Fruit fly (Drosophila melanogaster): ENCODE data around the gene uif.

The uif gene

dm6 chr2L:6971597-6972036, 38.5 kb downstream of the uif start, which contains the start of gene snRNP-U1-70K:
Gene snRNP-U1-70K (minus strand): TSS chr2L:6971737.
- TF ChIP-seq rn (GFP tag; IDR thresholded peaks at IDR 0.05): no peak
- TF ChIP-seq CG8159 (tag; optimal IDR thresholded peaks at IDR 0.05): no peak
- no peak for TF ChIP-seq EcR (GFP tag; optimal IDR thresholded peaks at IDR 0.05)
- TF ChIP-seq Snoo (tag; optimal IDR thresholded peaks at IDR 0.05): no peak
- no peak for TF ChIP-seq Ets98B (GFP tag; IDR thresholded peaks at IDR 0.05)
- no peak for TF ChIP-seq CG4496 (GFP tag; IDR thresholded peaks at IDR 0.05)
- no peak for TF ChIP-seq CG10348 (GFP tag; IDR thresholded peaks at IDR 0.05)
- TF ChIP-seq CG15710 (tag; optimal IDR thresholded peaks at IDR 0.05): no peak
- TF ChIP-seq CG12605 (GFP tag; IDR thresholded peaks at IDR 0.05): no peak
- no peak for TF ChIP-seq Pif1A (GFP tag; optimal IDR thresholded peaks at IDR 0.05)
- TF ChIP-seq Pif1B (GFP tag; optimal IDR thresholded peaks at IDR 0.05): no peak
- no peak for TF ChIP-seq fd96Ca (GFP tag; IDR thresholded peaks at IDR 0.05)
- no peak for TF ChIP-seq CG9948 (tag; optimal IDR thresholded peaks at IDR 0.05)
- no peak for TF ChIP-seq CG34367 (tag; optimal IDR thresholded peaks at IDR 0.05)
- no peak for TF ChIP-seq CG13204 (GFP tag; optimal IDR thresholded peaks at IDR 0.05)

dm6 chr2L:6970813-6971212, 39.3 kb downstream of the uif start:
- TF ChIP-seq Ets98B (GFP tag; IDR thresholded peaks at IDR 0.05) (no peak), CG12605 (GFP tag; IDR thresholded peaks at IDR 0.05) (no peak), CG4496 (GFP tag; IDR thresholded peaks at IDR 0.05) (no peak)

dm6 chr2L:6968013-6968517, 42.1 kb downstream of the uif start:
- TF ChIP-seq CG34367 (tag; optimal IDR thresholded peaks at IDR 0.05) (no peak), Pif1A (GFP tag; optimal IDR thresholded peaks at IDR 0.05) (no peak), CG9948 (tag; optimal IDR thresholded peaks at IDR 0.05) (no peak), CG17806 (tag; optimal IDR thresholded peaks at IDR 0.05) (peak; percentile 42), CG8159 (tag; optimal IDR thresholded peaks at IDR 0.05) (peak; percentile 32), CG13204 (GFP tag; optimal IDR thresholded peaks at IDR 0.05) (no peak), Snoo (tag; optimal IDR thresholded peaks at IDR 0.05) (peak; percentile 22), CG32121 (GFP tag; IDR thresholded peaks at IDR 0.05) (no peak), CG10348 (GFP tag; IDR thresholded peaks at IDR 0.05) (no peak), CG4496 (GFP tag; IDR thresholded peaks at IDR 0.05) (peak; percentile 36; the same call in 1 of the 3 replicates), rn (GFP tag; IDR thresholded peaks at IDR 0.05) (0 out of 2 replicates have a peak, but pooled peaks have one; percentile 11), Pif1B (GFP tag; optimal IDR thresholded peaks at IDR 0.05) (no peak), CG8301 (tag; optimal IDR thresholded peaks at IDR 0.05) (no peak), D1 (tag; optimal IDR thresholded peaks at IDR 0.05) (no peak), EcR (GFP tag; optimal IDR thresholded peaks at IDR 0.05) (no peak), CG14655 (GFP tag; optimal IDR thresholded peaks at IDR 0.05) (no peak), CG15710 (tag; optimal IDR thresholded peaks at IDR 0.05) (no peak), Ets98B (GFP tag; IDR thresholded peaks at IDR 0.05) (peak; percentile 48), gl (tag; optimal IDR thresholded peaks at IDR 0.05) (no peak), CG12605 (GFP tag; IDR thresholded peaks at IDR 0.05) (peak; percentile 32; the same call in 1 of the 2 replicates), fd96Ca (GFP tag; IDR thresholded peaks at IDR 0.05) (no peak)

dm6 chr2L:6967422-6968012, 42.6 kb downstream of the uif start, which contains the start of gene Sumo:
Gene Sumo (minus strand): TSS chr2L:6967644.
- no peak for TF ChIP-seq fd96Ca (GFP tag; IDR thresholded peaks at IDR 0.05)
- peak; percentile 5; the same call in 1 of the 2 replicates for TF ChIP-seq Ets98B (GFP tag; IDR thresholded peaks at IDR 0.05)
- TF ChIP-seq CG15710 (tag; optimal IDR thresholded peaks at IDR 0.05): peak; percentile 6

dm6 chr2L:6966309-6966708, 43.9 kb downstream of the uif start:
- TF ChIP-seq CG10348 (GFP tag; IDR thresholded peaks at IDR 0.05) (no peak), CG4496 (GFP tag; IDR thresholded peaks at IDR 0.05) (0 out of 3 replicates have a peak, but pooled peaks have one; percentile 12), EcR (GFP tag; optimal IDR thresholded peaks at IDR 0.05) (peak; percentile 23)

dm6 chr2L:6964632-6965031, 45.5 kb downstream of the uif start:
- TF ChIP-seq CG17806 (tag; optimal IDR thresholded peaks at IDR 0.05) (no peak), CG14655 (GFP tag; optimal IDR thresholded peaks at IDR 0.05) (no peak), CG9948 (tag; optimal IDR thresholded peaks at IDR 0.05) (no peak), gl (tag; optimal IDR thresholded peaks at IDR 0.05) (no peak), Pif1B (GFP tag; optimal IDR thresholded peaks at IDR 0.05) (no peak), D1 (tag; optimal IDR thresholded peaks at IDR 0.05) (no peak), CG10348 (GFP tag; IDR thresholded peaks at IDR 0.05) (no peak)

- TF ChIP-seq CG8301 (tag; optimal IDR thresholded peaks at IDR 0.05): no peak
- no peak for TF ChIP-seq D1 (tag; optimal IDR thresholded peaks at IDR 0.05)
- no peak for TF ChIP-seq gl (tag; optimal IDR thresholded peaks at IDR 0.05)
- no peak for TF ChIP-seq fd96Ca (GFP tag; IDR thresholded peaks at IDR 0.05)
- no peak for TF ChIP-seq Pif1B (GFP tag; optimal IDR thresholded peaks at IDR 0.05)
- TF ChIP-seq CG12605 (GFP tag; IDR thresholded peaks at IDR 0.05): peak; percentile 25; the same call in 1 of the 2 replicates
- peak; percentile 64 for TF ChIP-seq CG9948 (tag; optimal IDR thresholded peaks at IDR 0.05)
- TF ChIP-seq Snoo (tag; optimal IDR thresholded peaks at IDR 0.05): peak; percentile 48
- TF ChIP-seq CG8159 (tag; optimal IDR thresholded peaks at IDR 0.05): peak; percentile 74
- TF ChIP-seq EcR (GFP tag; optimal IDR thresholded peaks at IDR 0.05): no peak
- TF ChIP-seq Pif1A (GFP tag; optimal IDR thresholded peaks at IDR 0.05): no peak
- TF ChIP-seq CG10348 (GFP tag; IDR thresholded peaks at IDR 0.05): no peak
- no peak; the same call in 1 of the 2 replicates for TF ChIP-seq CG32121 (GFP tag; IDR thresholded peaks at IDR 0.05)
- peak; percentile 33; the same call in 1 of the 2 replicates for TF ChIP-seq Ets98B (GFP tag; IDR thresholded peaks at IDR 0.05)
- peak; percentile 38 for TF ChIP-seq CG34367 (tag; optimal IDR thresholded peaks at IDR 0.05)
- TF ChIP-seq CG4496 (GFP tag; IDR thresholded peaks at IDR 0.05): peak; percentile 35; the same call in 2 of the 3 replicates
- peak; percentile 66 for TF ChIP-seq CG15710 (tag; optimal IDR thresholded peaks at IDR 0.05)
- TF ChIP-seq CG14655 (GFP tag; optimal IDR thresholded peaks at IDR 0.05): no peak
- no peak for TF ChIP-seq rn (GFP tag; IDR thresholded peaks at IDR 0.05)
- peak; percentile 63 for TF ChIP-seq CG17806 (tag; optimal IDR thresholded peaks at IDR 0.05)
- no peak for TF ChIP-seq CG13204 (GFP tag; optimal IDR thresholded peaks at IDR 0.05)
Observed at dm6 chr2L:6964022-6964434, 46.1 kb downstream of the uif start, which contains the start of the genes sip2 and Coprox. Gene sip2 (minus strand): TSS chr2L:6964074. Gene Coprox (plus strand): TSS chr2L:6964421.

Data from whole organism, pupa.